Fruit fly (Drosophila melanogaster) whole organism, embryonic: Measurements from ENCODE around the gene Hmt4-20.

Source experiments
- Aef1 ChIP-seq: fragments of 200-800 bp; sonication (Bioruptor generic); IDR thresholded peaks from 3 replicates; pipeline ENCODE4 v1.3.6; 2022; ENCODE audit warnings: missing biosample characterization, missing genetic modification characterization
- CG10147 ChIP-seq: fragments of 200-800 bp; sonication (Bioruptor generic); optimal IDR thresholded peaks from 2 replicates; lab custom pipeline; 2019; ENCODE audit warnings: missing biosample characterization, mild to moderate bottlenecking, missing genetic modification characterization, moderate library complexity
- CG10366 ChIP-seq: fragments of 200-800 bp; sonication (Bioruptor generic); IDR thresholded peaks from 2 replicates; pipeline ENCODE4 v1.3.6; 2022; ENCODE audit warnings: missing biosample characterization, missing genetic modification characterization
- CG11247 ChIP-seq: fragments of 200-800 bp; sonication (Bioruptor generic); IDR thresholded peaks from 2 replicates; pipeline ENCODE4 v1.3.6; 2022; ENCODE audit warnings: missing biosample characterization, missing genetic modification characterization
- CG11504 ChIP-seq: fragments of 200-800 bp; sonication (Bioruptor generic); optimal IDR thresholded peaks from 3 replicates; lab custom pipeline; 2019; ENCODE audit warnings: missing biosample characterization, mild to moderate bottlenecking, missing genetic modification characterization, moderate library complexity
- CG11723 ChIP-seq: fragments of 200-800 bp; sonication (Bioruptor generic); optimal IDR thresholded peaks from 2 replicates; lab custom pipeline; 2017; ENCODE audit warnings: missing biosample characterization, mild to moderate bottlenecking, missing genetic modification characterization
- CG12299 ChIP-seq: fragments of 200-800 bp; sonication (Bioruptor generic); optimal IDR thresholded peaks from 2 replicates; lab custom pipeline; 2018; ENCODE audit warnings: missing biosample characterization, mild to moderate bottlenecking, missing genetic modification characterization
- CG12769 ChIP-seq: fragments of 200-800 bp; sonication (Bioruptor generic); optimal IDR thresholded peaks from 2 replicates; lab custom pipeline; 2019; ENCODE audit warnings: missing biosample characterization, mild to moderate bottlenecking, missing genetic modification characterization, moderate library complexity
- CG12942 ChIP-seq: fragments of 200-800 bp; sonication (Bioruptor generic); optimal IDR thresholded peaks from 3 replicates; lab custom pipeline; 2016; ENCODE audit warnings: missing biosample characterization, missing genetic modification characterization
- CG13775 ChIP-seq: fragments of 200-800 bp; sonication (Bioruptor generic); optimal IDR thresholded peaks from 3 replicates; lab custom pipeline; 2017; ENCODE audit warnings: missing biosample characterization, mild to moderate bottlenecking, missing genetic modification characterization
- CG14014 ChIP-seq: fragments of 200-800 bp; sonication (Bioruptor generic); IDR thresholded peaks from 2 replicates; pipeline ENCODE4 v1.3.6; 2022; ENCODE audit warnings: missing biosample characterization, missing genetic modification characterization
- CG16863 ChIP-seq: fragments of 200-800 bp; sonication (Bioruptor generic); optimal IDR thresholded peaks from 3 replicates; lab custom pipeline; 2016; ENCODE audit warnings: missing biosample characterization, missing genetic modification characterization
- CG17385 ChIP-seq: fragments of 200-800 bp; sonication (Bioruptor generic); optimal IDR thresholded peaks from 3 replicates; lab custom pipeline; 2018; ENCODE audit warnings: missing biosample characterization, mild to moderate bottlenecking, missing genetic modification characterization
- CG18262 ChIP-seq: fragments of 200-800 bp; optimal IDR thresholded peaks from 3 replicates; lab custom pipeline; 2019; ENCODE audit warnings: missing biosample characterization, mild to moderate bottlenecking, missing genetic modification characterization, moderate library complexity
- CG2875 ChIP-seq: fragments of 200-800 bp; sonication (Bioruptor generic); optimal IDR thresholded peaks from 2 replicates; lab custom pipeline; 2017; ENCODE audit warnings: missing biosample characterization, mild to moderate bottlenecking, missing genetic modification characterization, missing genetic modification reagents
- CG30431 ChIP-seq: fragments of 200-800 bp; sonication (Bioruptor generic); optimal IDR thresholded peaks from 2 replicates; lab custom pipeline; 2017; ENCODE audit warnings: missing biosample characterization, missing genetic modification characterization
- CG43689 ChIP-seq: fragments of 200-800 bp; sonication (Bioruptor generic); IDR thresholded peaks from 2 replicates; pipeline ENCODE4 v1.3.6; 2022; ENCODE audit warnings: missing biosample characterization, missing genetic modification characterization
- CG6683 ChIP-seq: fragments of 200-800 bp; sonication (Bioruptor generic); optimal IDR thresholded peaks from 2 replicates; lab custom pipeline; 2017; ENCODE audit warnings: missing biosample characterization, mild to moderate bottlenecking, missing genetic modification characterization, missing genetic modification reagents
- CG7556 ChIP-seq: fragments of 200-800 bp; sonication (Bioruptor generic); optimal IDR thresholded peaks from 2 replicates; lab custom pipeline; 2017; ENCODE audit warnings: missing biosample characterization, mild to moderate bottlenecking, missing genetic modification characterization
- CG8765 ChIP-seq: fragments of 200-800 bp; sonication (Bioruptor generic); IDR thresholded peaks from 2 replicates; pipeline ENCODE4 v1.3.6; 2022; ENCODE audit warnings: missing biosample characterization, missing genetic modification characterization
- CG8944 ChIP-seq: fragments of 200-800 bp; sonication (Bioruptor generic); optimal IDR thresholded peaks from 3 replicates; lab custom pipeline; 2016; ENCODE audit warnings: missing biosample characterization, missing genetic modification characterization
- E2f2 ChIP-seq: fragments of 200-800 bp; sonication (Bioruptor generic); IDR thresholded peaks from 2 replicates; pipeline ENCODE4 v1.3.6; 2022; ENCODE audit warnings: missing biosample characterization, missing genetic modification characterization
- HLHmδ ChIP-seq: fragments of 200-800 bp; sonication (Bioruptor generic); optimal IDR thresholded peaks from 2 replicates; lab custom pipeline; 2018; ENCODE audit warnings: missing biosample characterization, mild to moderate bottlenecking, missing genetic modification characterization, moderate library complexity
- Hsf ChIP-seq: fragments of 200-800 bp; sonication (Bioruptor generic); optimal IDR thresholded peaks from 3 replicates; lab custom pipeline; 2016; ENCODE audit warnings: missing biosample characterization, missing genetic modification characterization
- Lhr ChIP-seq: fragments of 200-800 bp; sonication (Bioruptor generic); optimal IDR thresholded peaks from 3 replicates; lab custom pipeline; 2017; ENCODE audit warnings: mild to moderate bottlenecking, missing biosample characterization, missing genetic modification reagents, missing genetic modification characterization
- Mes4 ChIP-seq: fragments of 200-800 bp; sonication (Bioruptor generic); optimal IDR thresholded peaks from 2 replicates; lab custom pipeline; 2016; ENCODE audit warnings: missing biosample characterization, missing genetic modification characterization
- Myb ChIP-seq: fragments of 200-800 bp; sonication (Bioruptor generic); optimal IDR thresholded peaks from 2 replicates; lab custom pipeline; 2016; ENCODE audit warnings: missing biosample characterization, missing genetic modification characterization
- Oli ChIP-seq: fragments of 200-800 bp; sonication (Bioruptor generic); optimal IDR thresholded peaks from 2 replicates; lab custom pipeline; 2018; ENCODE audit warnings: missing biosample characterization, mild to moderate bottlenecking, missing genetic modification characterization, moderate library complexity
- Pdp1 ChIP-seq, 2 experiments: fragments of 200-800 bp; sonication (Bioruptor generic); optimal IDR thresholded peaks; 3 replicates each; lab custom pipeline; 2016; ENCODE audit warnings: missing biosample characterization in 2 of 2, missing genetic modification characterization in 2 of 2, mild to moderate bottlenecking in 1 of 2, moderate library complexity in 1 of 2
- Sin3A ChIP-seq: fragments of >200 bp; optimal IDR thresholded peaks from 2 replicates; lab custom pipeline; 2018
- Six4 ChIP-seq: fragments of 200-800 bp; sonication (Bioruptor generic); optimal IDR thresholded peaks from 2 replicates; lab custom pipeline; 2016; ENCODE audit warnings: missing biosample characterization, missing genetic modification characterization
- Sox100B ChIP-seq: fragments of 200-800 bp; sonication (Bioruptor generic); optimal IDR thresholded peaks from 3 replicates; lab custom pipeline; 2018; ENCODE audit warnings: missing biosample characterization, mild to moderate bottlenecking, missing genetic modification characterization
- amos ChIP-seq: fragments of 200-800 bp; sonication (Bioruptor generic); IDR thresholded peaks from 2 replicates; pipeline ENCODE4 v1.3.6; 2022; ENCODE audit warnings: missing biosample characterization, missing genetic modification characterization; ENCODE audit not compliant: partially characterized antibody
- bab2 ChIP-seq: fragments of 200-800 bp; sonication (Bioruptor generic); optimal IDR thresholded peaks from 2 replicates; lab custom pipeline; 2016; ENCODE audit warnings: missing biosample characterization, missing genetic modification characterization
- dmrt99B ChIP-seq: fragments of 200-800 bp; sonication (Bioruptor generic); optimal IDR thresholded peaks from 2 replicates; lab custom pipeline; 2018; ENCODE audit warnings: missing biosample characterization, mild to moderate bottlenecking, missing genetic modification characterization, moderate library complexity
- dpn ChIP-seq, 2 experiments: fragments of 200-800 bp; sonication (Bioruptor generic); optimal IDR thresholded peaks; 3 replicates each; lab custom pipeline; 2016; ENCODE audit warnings: missing biosample characterization in 2 of 2, missing genetic modification characterization in 2 of 2
- dysf ChIP-seq: fragments of 200-800 bp; sonication (Bioruptor generic); IDR thresholded peaks from 3 replicates; pipeline ENCODE4 v1.3.6; 2022; ENCODE audit warnings: missing biosample characterization, missing genetic modification characterization
- ftz-f1 ChIP-seq: fragments of 200-800 bp; sonication (Bioruptor generic); optimal IDR thresholded peaks from 2 replicates; lab custom pipeline; 2016; ENCODE audit warnings: missing biosample characterization, missing genetic modification characterization
- gce ChIP-seq: fragments of 200-800 bp; sonication (Bioruptor generic); IDR thresholded peaks from 3 replicates; pipeline ENCODE4 v1.3.6; 2022; ENCODE audit warnings: missing biosample characterization, missing genetic modification characterization
- gem ChIP-seq: fragments of 200-800 bp; sonication (Bioruptor generic); optimal IDR thresholded peaks from 2 replicates; lab custom pipeline; 2019; ENCODE audit warnings: missing biosample characterization, mild to moderate bottlenecking, missing genetic modification characterization, moderate library complexity
- gro ChIP-seq: fragments of 200-800 bp; sonication (Bioruptor generic); optimal IDR thresholded peaks from 2 replicates; lab custom pipeline; 2016; ENCODE audit warnings: missing biosample characterization, missing genetic modification characterization
- ind ChIP-seq: fragments of 200-800 bp; sonication (Bioruptor generic); optimal IDR thresholded peaks from 3 replicates; lab custom pipeline; 2016; ENCODE audit warnings: missing biosample characterization, missing genetic modification characterization
- insv ChIP-seq, 2 experiments: fragments of 200-800 bp; sonication (Bioruptor generic); optimal IDR thresholded peaks; 3 replicates each; lab custom pipeline; 2016 to 2018; ENCODE audit warnings: missing biosample characterization in 2 of 2, missing genetic modification characterization in 2 of 2
- maf-S ChIP-seq: fragments of 200-800 bp; sonication (Bioruptor generic); optimal IDR thresholded peaks from 2 replicates; lab custom pipeline; 2016; ENCODE audit warnings: missing biosample characterization, missing genetic modification characterization
- nmo ChIP-seq: fragments of 200-800 bp; sonication (Bioruptor generic); optimal IDR thresholded peaks from 2 replicates; lab custom pipeline; 2018; ENCODE audit warnings: missing biosample characterization, mild to moderate bottlenecking, missing genetic modification characterization, moderate library complexity
- peb ChIP-seq: fragments of 200-800 bp; sonication (Bioruptor generic); IDR thresholded peaks from 2 replicates; pipeline ENCODE4 v1.3.6; 2022; ENCODE audit warnings: missing biosample characterization, missing genetic modification characterization
- row ChIP-seq: fragments of 200-800 bp; sonication (Bioruptor generic); IDR thresholded peaks from 3 replicates; pipeline ENCODE4 v1.3.6; 2022; ENCODE audit warnings: missing biosample characterization, missing genetic modification characterization
- shn ChIP-seq: fragments of 200-800 bp; sonication (Bioruptor generic); optimal IDR thresholded peaks from 3 replicates; lab custom pipeline; 2016; ENCODE audit warnings: missing biosample characterization, missing genetic modification characterization
- slou ChIP-seq: fragments of 200-800 bp; sonication (Bioruptor generic); optimal IDR thresholded peaks from 3 replicates; lab custom pipeline; 2016; ENCODE audit warnings: missing biosample characterization, missing genetic modification characterization
- slp2 ChIP-seq: fragments of 200-800 bp; sonication (Bioruptor generic); optimal IDR thresholded peaks from 2 replicates; lab custom pipeline; 2016; ENCODE audit warnings: missing biosample characterization, missing genetic modification characterization
- tin ChIP-seq: fragments of 200-800 bp; sonication (Bioruptor generic); optimal IDR thresholded peaks from 3 replicates; lab custom pipeline; 2016; ENCODE audit warnings: missing biosample characterization, missing genetic modification characterization
- toy ChIP-seq: fragments of 200-800 bp; sonication (Bioruptor generic); IDR thresholded peaks from 2 replicates; pipeline ENCODE4 v1.3.6; 2022; ENCODE audit warnings: missing biosample characterization, missing genetic modification characterization

The Hmt4-20 gene

dm6 chrX:618583-618982 is 37.2 kb downstream of the Hmt4-20 start (continued):
- peak; percentile 39 for TF ChIP-seq CG8944
- TF ChIP-seq Pdp1 (GFP tag; optimal IDR thresholded peaks at IDR 0.05; lab: Kevin White, UChicago), result peak in 1 of 2 experiments; percentile 29
- peak; percentile 26 for TF ChIP-seq dmrt99B (tag; lab: Kevin White, UChicago)
- peak; percentile 28 for TF ChIP-seq shn (GFP tag; lab: Kevin White, UChicago)
- peak; percentile 48 for TF ChIP-seq bab2 (GFP tag; lab: Kevin White, UChicago)
- TF ChIP-seq Hsf (GFP tag; lab: Kevin White, UChicago), result peak; percentile 28
- no peak for TF ChIP-seq CG14014 (GFP tag; lab: Robert Waterston, UW)
- no peak for TF ChIP-seq CG6683
- no peak for TF ChIP-seq Sin3A (lab: Kevin White, UChicago)
- TF ChIP-seq CG2875 (GFP tag; lab: Kevin White, UChicago), result no peak
- peak; percentile 16 to 46 for TF ChIP-seq dpn (GFP tag; optimal IDR thresholded peaks at IDR 0.05; lab: Kevin White, UChicago)
- no peak for TF ChIP-seq ftz-f1 (GFP tag; lab: Kevin White, UChicago)
- TF ChIP-seq CG12299 (tag; lab: Kevin White, UChicago), result no peak
- no peak for TF ChIP-seq HLHmδ
- no peak for TF ChIP-seq Myb (GFP tag; lab: Kevin White, UChicago)
- no peak for TF ChIP-seq tin (GFP tag; lab: Kevin White, UChicago)
- peak; percentile 10 for TF ChIP-seq Six4
- no peak for TF ChIP-seq toy (GFP tag; lab: Robert Waterston, UW)
- TF ChIP-seq CG11723, result no peak
- TF ChIP-seq dysf (GFP tag; lab: Robert Waterston, UW), result peak; percentile 62
- TF ChIP-seq CG10366 (GFP tag; lab: Robert Waterston, UW), result no peak
- peak; percentile 9 for TF ChIP-seq CG16863
- TF ChIP-seq ind (GFP tag; lab: Kevin White, UChicago), result peak; percentile 51
- TF ChIP-seq CG43689 (GFP tag; lab: Robert Waterston, UW), result no peak
- TF ChIP-seq E2f2 (GFP tag; lab: Robert Waterston, UW), result 0 out of 2 replicates have a peak, but pooled peaks have one; percentile 13
- TF ChIP-seq gem (tag; lab: Kevin White, UChicago), result peak; percentile 55
- TF ChIP-seq Aef1 (GFP tag; lab: Robert Waterston, UW), result 0 out of 3 replicates have a peak, but pooled peaks have one; percentile 11
- no peak for TF ChIP-seq slou (GFP tag; lab: Kevin White, UChicago)
- TF ChIP-seq CG11247 (GFP tag; lab: Robert Waterston, UW), result no peak
- TF ChIP-seq Sox100B (GFP tag; lab: Kevin White, UChicago), result peak; percentile 48
- TF ChIP-seq CG7556 (GFP tag; lab: Kevin White, UChicago), result peak; percentile 15
- TF ChIP-seq slp2 (GFP tag; lab: Kevin White, UChicago), result peak; percentile 13
- no peak for TF ChIP-seq CG30431
- TF ChIP-seq Lhr (GFP tag; lab: Kevin White, UChicago), result no peak
- peak; percentile 40 for TF ChIP-seq Mes4 (GFP tag; lab: Kevin White, UChicago)
- TF ChIP-seq CG12769 (tag; lab: Kevin White, UChicago), result peak; percentile 10
- TF ChIP-seq Oli (tag; lab: Kevin White, UChicago), result peak; percentile 22
- no peak for TF ChIP-seq CG17385 (GFP tag; lab: Kevin White, UChicago)
- peak; percentile 12 for TF ChIP-seq gro (GFP tag; lab: Kevin White, UChicago)
- TF ChIP-seq amos (GFP tag; lab: Robert Waterston, UW), result no peak
- peak; percentile 23 for TF ChIP-seq CG12942 (GFP tag; lab: Kevin White, UChicago)
- TF ChIP-seq CG11504 (tag; lab: Kevin White, UChicago), result peak; percentile 42
- peak; percentile 60 for TF ChIP-seq row (GFP tag; lab: Robert Waterston, UW)
- TF ChIP-seq CG18262 (tag; lab: Kevin White, UChicago), result peak; percentile 36
- peak; percentile 22 for TF ChIP-seq CG13775 (GFP tag; lab: Kevin White, UChicago)
- TF ChIP-seq maf-S (GFP tag; lab: Kevin White, UChicago), result peak; percentile 24
- TF ChIP-seq insv (GFP tag; optimal IDR thresholded peaks at IDR 0.05; lab: Kevin White, UChicago), result no peak
- TF ChIP-seq peb (GFP tag; lab: Robert Waterston, UW), result no peak
- no peak for TF ChIP-seq gce (GFP tag; lab: Robert Waterston, UW)
- peak; percentile 39 for TF ChIP-seq nmo (GFP tag; lab: Kevin White, UChicago)
- peak; percentile 6 for TF ChIP-seq CG10147
- no peak for TF ChIP-seq CG8765
